Worm (Caenorhabditis elegans): Measurements from ENCODE around the gene flp-25.

ce11 chrIII:9328732-9329131 lies 32.6 kb upstream of the flp-25 start:
- TF ChIP-seq ama-1 (optimal IDR thresholded peaks at IDR 0.05), result no peak
- no peak for TF ChIP-seq eor-1 (tag; optimal IDR thresholded peaks at IDR 0.05)
- TF ChIP-seq jun-1 (tag; optimal IDR thresholded peaks at IDR 0.05), result no peak
- no peak for TF ChIP-seq nfya-1 (tag; optimal IDR thresholded peaks at IDR 0.05; ENCODE audit: insufficient read depth)
- TF ChIP-seq egl-5 (tag; optimal IDR thresholded peaks at IDR 0.05), result no peak
- TF ChIP-seq mdl-1 (tag; optimal IDR thresholded peaks at IDR 0.05), result no peak
- TF ChIP-seq elt-1 (tag; optimal IDR thresholded peaks at IDR 0.05), result no peak
- TF ChIP-seq fos-1 (tag; optimal IDR thresholded peaks at IDR 0.05), result no peak
- TF ChIP-seq nhr-11 (tag; optimal IDR thresholded peaks at IDR 0.05), result no peak
- no peak for TF ChIP-seq lin-15B (tag; optimal IDR thresholded peaks at IDR 0.05)
- TF ChIP-seq nhr-25 (tag; optimal IDR thresholded peaks at IDR 0.05), result no peak

Data from whole organism, L3 larva.